Worm (Caenorhabditis elegans) whole organism, midembryonic: Measurements from ENCODE around the gene prx-3.

Experiments
- cog-1 ChIP-seq: sonication (generic microtip); optimal IDR thresholded peaks from 2 replicates; lab custom pipeline; 2016; ENCODE audit warnings: missing genetic modification characterization, missing compliant biosample characterization
- flt-1 ChIP-seq: fragments of 200-800 bp; sonication (Bioruptor generic); IDR thresholded peaks from 2 replicates; pipeline ENCODE4 v1.3.6; 2022; ENCODE audit warnings: missing genetic modification characterization, missing compliant biosample characterization
- klf-2 ChIP-seq: fragments of 200-800 bp; sonication (Bioruptor generic); conservative IDR thresholded peaks from 2 replicates; pipeline ENCODE4 v1.3.6; 2022; ENCODE audit warnings: missing genetic modification reagents, missing genetic modification characterization, missing compliant biosample characterization
- ref-1 ChIP-seq: fragments of 200-800 bp; sonication (Bioruptor generic); conservative IDR thresholded peaks from 2 replicates; pipeline ENCODE4 v1.3.6; 2022; ENCODE audit warnings: missing genetic modification reagents, missing genetic modification characterization, missing compliant biosample characterization
- tab-1 ChIP-seq: fragments of 200-800 bp; sonication (Bioruptor generic); IDR thresholded peaks from 2 replicates; pipeline ENCODE4 v1.3.6; 2022; ENCODE audit warnings: missing genetic modification characterization, missing compliant biosample characterization
- ztf-23 ChIP-seq: fragments of 200-800 bp; sonication (Bioruptor generic); IDR thresholded peaks from 2 replicates; pipeline ENCODE4 v1.3.6; 2022; ENCODE audit warnings: missing genetic modification reagents, missing genetic modification characterization, missing compliant biosample characterization
- ztf-29 ChIP-seq: fragments of 200-800 bp; sonication (Bioruptor generic); IDR thresholded peaks from 2 replicates; pipeline ENCODE4 v1.3.6; 2022; ENCODE audit warnings: missing genetic modification reagents, missing genetic modification characterization, missing compliant biosample characterization

DNA sequence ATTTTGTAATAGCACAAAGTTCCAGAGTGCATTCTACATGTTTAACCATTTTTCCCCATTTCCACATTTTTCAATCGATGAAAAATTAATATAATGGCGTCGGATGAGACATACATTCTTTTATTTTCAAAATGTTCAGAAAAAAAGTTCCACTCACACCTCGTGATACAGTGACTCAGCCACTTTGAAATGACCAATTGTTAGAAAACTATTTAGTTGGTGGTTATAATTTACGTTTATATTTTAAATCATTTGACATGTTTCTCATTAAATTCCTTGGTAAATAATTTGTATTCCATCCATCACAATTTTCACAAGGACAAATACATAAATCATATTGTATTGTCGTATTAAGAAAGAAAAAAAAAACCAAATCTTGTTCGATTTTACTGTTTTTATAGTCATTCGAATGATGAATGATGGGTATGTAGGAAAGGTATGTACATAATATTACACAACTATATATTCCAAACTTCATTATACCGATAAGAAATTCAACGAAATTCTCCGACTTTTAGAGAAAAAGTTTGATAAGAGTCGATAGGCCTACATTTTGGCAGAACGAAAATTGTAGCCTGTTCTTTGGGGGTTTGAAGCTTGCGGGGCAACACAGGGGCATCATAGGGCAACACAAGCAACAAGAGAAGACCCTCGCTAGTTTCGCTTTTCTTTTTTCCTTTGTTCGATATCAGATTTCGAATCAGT, 12.2 kb downstream of the prx-3 start:
- TF ChIP-seq ztf-23 (no peak), cog-1 (tag; lab: Kevin White, UChicago) (no peak), ref-1 (GFP tag; lab: Robert Waterston, UW) (no peak), flt-1 (GFP tag; lab: Robert Waterston, UW) (no peak), klf-2 (GFP tag; lab: Robert Waterston, UW) (no peak), tab-1 (GFP tag; lab: Robert Waterston, UW) (no peak), ztf-29 (GFP tag; lab: Robert Waterston, UW) (no peak)
